Worm (Caenorhabditis elegans) whole organism, late embryonic: ENCODE results near the gene srh-180.

Experiments used
- ama-1 ChIP-seq: fragments of 150-350 bp; optimal IDR thresholded peaks from 2 replicates; lab custom pipeline; 2014
- fkh-6 ChIP-seq: sonication (generic microtip); optimal IDR thresholded peaks from 2 replicates; lab custom pipeline; 2016; ENCODE audit warnings: missing genetic modification characterization, missing compliant biosample characterization
- gmeb-2 ChIP-seq: sonication (generic microtip); optimal IDR thresholded peaks from 2 replicates; lab custom pipeline; 2016; ENCODE audit warnings: missing genetic modification characterization, inconsistent platforms, missing compliant biosample characterization
- hlh-8 ChIP-seq: sonication (generic microtip); optimal IDR thresholded peaks from 2 replicates; lab custom pipeline; 2016; ENCODE audit warnings: missing genotype, missing genetic modification characterization, missing compliant biosample characterization
- npax-4 ChIP-seq: sonication (generic microtip); optimal IDR thresholded peaks from 2 replicates; lab custom pipeline; 2016; ENCODE audit warnings: missing genetic modification characterization, missing compliant biosample characterization
- tbx-2 ChIP-seq: sonication (generic microtip); optimal IDR thresholded peaks from 2 replicates; lab custom pipeline; 2016; ENCODE audit warnings: missing genetic modification characterization, missing compliant biosample characterization
- tbx-7 ChIP-seq: sonication (generic microtip); optimal IDR thresholded peaks from 2 replicates; lab custom pipeline; 2016; ENCODE audit warnings: missing genotype, missing genetic modification characterization, missing compliant biosample characterization
- zip-5 ChIP-seq: sonication (generic microtip); optimal IDR thresholded peaks from 2 replicates; lab custom pipeline; 2016; ENCODE audit warnings: missing genetic modification characterization, missing compliant biosample characterization

The srh-180 gene

DNA sequence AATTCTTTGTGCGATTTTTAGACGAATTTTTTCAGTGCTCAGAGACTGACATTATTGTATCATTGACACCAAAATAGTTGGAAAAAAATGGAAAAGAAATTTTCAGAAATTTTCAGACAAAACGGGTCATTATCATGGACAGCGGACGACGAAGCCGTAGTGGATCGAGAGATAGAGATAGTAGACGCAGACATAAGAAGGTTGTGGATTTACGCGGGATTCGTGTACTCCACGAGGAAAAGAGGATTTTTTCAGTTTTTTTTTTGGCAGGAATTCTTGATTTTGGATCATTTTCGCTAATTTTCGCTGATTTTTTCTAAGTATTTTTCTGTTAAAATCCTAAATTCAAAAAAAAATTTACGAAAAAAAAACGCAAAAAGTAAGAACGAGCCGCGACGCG, 50.2 kb downstream of the srh-180 start, which contains the start of gene W08G11.3:
Gene W08G11.3 (plus strand): TSS at position 107 of the 400 bp plus-strand sequence.
- TF ChIP-seq hlh-8 (tag; lab: Kevin White, UChicago) (no peak), ama-1 (lab: Kevin White, UChicago) (peak; percentile 53)
- TF ChIP-seq, all 69 proteins: peak for 1

DNA sequence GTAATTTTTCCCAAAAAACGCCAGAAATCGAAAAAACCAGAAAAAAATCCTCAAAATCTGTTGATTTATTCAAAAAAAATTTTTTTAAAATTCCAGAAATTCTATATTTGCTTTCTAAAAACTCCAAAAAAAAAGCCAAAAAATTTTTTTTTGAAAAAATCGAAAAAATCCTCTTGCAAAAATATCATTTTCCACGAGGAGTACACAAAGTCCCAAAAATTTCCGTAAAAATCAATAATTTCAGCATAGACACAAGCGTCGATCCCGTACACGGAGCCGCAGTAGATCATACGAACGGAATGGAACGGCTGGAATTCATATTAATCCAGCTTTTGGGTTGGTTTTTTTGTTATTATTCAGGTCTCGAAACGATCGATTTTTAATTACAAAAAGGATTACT, 50.8 kb downstream of the srh-180 start:
- TF ChIP-seq npax-4 (tag; lab: Kevin White, UChicago), result no peak
- TF ChIP-seq fkh-6 (tag; lab: Kevin White, UChicago), result no peak
- no peak for TF ChIP-seq gmeb-2 (tag; lab: Kevin White, UChicago)
- no peak for TF ChIP-seq tbx-7 (tag; lab: Kevin White, UChicago)
- no peak for TF ChIP-seq tbx-2 (tag; lab: Kevin White, UChicago)
- TF ChIP-seq zip-5 (tag; lab: Kevin White, UChicago), result no peak
